Worm (Caenorhabditis elegans) whole organism, young adult: ENCODE results near the gene hsp-110.

Source experiments
- B0336.3 ChIP-seq: fragments of 200-800 bp; sonication (Bioruptor generic); IDR thresholded peaks from 2 replicates; pipeline ENCODE4 v1.3.6; 2022; ENCODE audit warnings: missing genetic modification characterization, missing compliant biosample characterization
- F39B2.1 ChIP-seq: fragments of 200-800 bp; sonication (Bioruptor generic); IDR thresholded peaks from 2 replicates; pipeline ENCODE4 v1.3.6; 2022; ENCODE audit warnings: missing genetic modification reagents, missing genetic modification characterization, missing compliant biosample characterization
- F55B11.4 ChIP-seq: sonication (generic microtip); optimal IDR thresholded peaks from 2 replicates; lab custom pipeline; 2016; ENCODE audit warnings: missing compliant biosample characterization, missing genetic modification characterization, borderline replicate concordance; ENCODE audit not compliant: insufficient read depth
- T26A5.8 ChIP-seq: sonication (generic microtip); optimal IDR thresholded peaks from 2 replicates; lab custom pipeline; 2016; ENCODE audit warnings: missing genetic modification characterization, missing compliant biosample characterization
- Y53G8AR.9 ChIP-seq: fragments of 200-800 bp; sonication (Bioruptor generic); conservative IDR thresholded peaks from 2 replicates; pipeline ENCODE4 v1.3.6; 2022; ENCODE audit warnings: missing genetic modification reagents, missing genetic modification characterization, missing compliant biosample characterization
- Y95B8A.8 ChIP-seq: fragments of 200-800 bp; sonication (Bioruptor generic); IDR thresholded peaks from 2 replicates; pipeline ENCODE4 v1.3.6; 2022; ENCODE audit warnings: missing genetic modification reagents, missing genetic modification characterization, missing compliant biosample characterization
- ZK185.1 ChIP-seq: sonication (generic microtip); optimal IDR thresholded peaks from 2 replicates; lab custom pipeline; 2016; ENCODE audit warnings: mild to moderate bottlenecking, missing genetic modification characterization, missing compliant biosample characterization; ENCODE audit not compliant: poor library complexity, severe bottlenecking
- ama-1 ChIP-seq, 3 experiments: fragments of 150-350 bp in 1 of 3; sonication (generic microtip) in 2 of 3; optimal IDR thresholded peaks; 2 replicates each; lab custom pipeline; 2014 to 2018; ENCODE audit warnings: missing biosample characterization in 2 of 3, missing genetic modification characterization in 2 of 3, missing genetic modification reagents in 2 of 3
- aptf-3 ChIP-seq: fragments of 200-800 bp; sonication (Bioruptor generic); IDR thresholded peaks from 2 replicates; pipeline ENCODE4 v1.3.6; 2022; ENCODE audit warnings: missing genetic modification characterization, missing compliant biosample characterization
- atf-7 ChIP-seq: sonication (generic microtip); optimal IDR thresholded peaks from 2 replicates; lab custom pipeline; 2017; ENCODE audit warnings: mild to moderate bottlenecking, missing genetic modification characterization, missing compliant biosample characterization
- cebp-2 ChIP-seq: fragments of 200-800 bp; sonication (Bioruptor generic); IDR thresholded peaks from 2 replicates; pipeline ENCODE4 v1.3.6; 2022; ENCODE audit warnings: missing genetic modification characterization, missing compliant biosample characterization
- ceh-100 ChIP-seq: fragments of 200-800 bp; sonication (Bioruptor generic); IDR thresholded peaks from 2 replicates; pipeline ENCODE4 v1.3.6; 2022; ENCODE audit warnings: missing genetic modification reagents, missing genetic modification characterization, missing compliant biosample characterization
- ceh-27 ChIP-seq: fragments of 200-800 bp; sonication (Bioruptor generic); optimal IDR thresholded peaks from 2 replicates; lab custom pipeline; 2018; ENCODE audit warnings: mild to moderate bottlenecking, missing genetic modification characterization, moderate library complexity, missing compliant biosample characterization
- ceh-40 ChIP-seq: fragments of 200-800 bp; sonication (Bioruptor generic); IDR thresholded peaks from 2 replicates; pipeline ENCODE4 v1.3.6; 2022; ENCODE audit warnings: missing genetic modification characterization, missing compliant biosample characterization
- ceh-79 ChIP-seq: sonication (generic microtip); optimal IDR thresholded peaks from 2 replicates; lab custom pipeline; 2017; ENCODE audit warnings: mild to moderate bottlenecking, missing genetic modification characterization, missing compliant biosample characterization
- chd-7 ChIP-seq: sonication (generic microtip); optimal IDR thresholded peaks from 2 replicates; lab custom pipeline; 2016; ENCODE audit warnings: mild to moderate bottlenecking, missing genetic modification characterization, moderate library complexity, missing compliant biosample characterization
- dpff-1 ChIP-seq: sonication (generic microtip); optimal IDR thresholded peaks from 2 replicates; lab custom pipeline; 2017; ENCODE audit warnings: mild to moderate bottlenecking, missing genetic modification characterization, missing compliant biosample characterization
- egl-44 ChIP-seq: fragments of 200-800 bp; sonication (Bioruptor generic); IDR thresholded peaks from 2 replicates; pipeline ENCODE4 v1.3.6; 2022; ENCODE audit warnings: missing genetic modification reagents, missing genetic modification characterization, missing compliant biosample characterization
- ets-4 ChIP-seq: fragments of 200-800 bp; sonication (Bioruptor generic); optimal IDR thresholded peaks from 2 replicates; lab custom pipeline; 2018; ENCODE audit warnings: mild to moderate bottlenecking, missing genetic modification characterization, missing compliant biosample characterization
- him-1 ChIP-seq: sonication (generic microtip); optimal IDR thresholded peaks from 2 replicates; lab custom pipeline; 2016; ENCODE audit warnings: missing genotype, missing genetic modification reagents, missing genetic modification characterization, missing compliant biosample characterization
- hlh-12 ChIP-seq: sonication (generic microtip); optimal IDR thresholded peaks from 2 replicates; lab custom pipeline; 2016; ENCODE audit warnings: missing genetic modification characterization, missing compliant biosample characterization
- hmg-20 ChIP-seq: fragments of 200-800 bp; sonication (Bioruptor generic); IDR thresholded peaks from 2 replicates; pipeline ENCODE4 v1.3.6; 2022; ENCODE audit warnings: missing genetic modification reagents, missing genetic modification characterization, missing compliant biosample characterization
- lin-40 ChIP-seq: sonication (generic microtip); optimal IDR thresholded peaks from 2 replicates; lab custom pipeline; 2016; ENCODE audit warnings: missing genetic modification characterization, mild to moderate bottlenecking, missing compliant biosample characterization, missing genotype, missing genetic modification reagents
- lin-54 ChIP-seq: fragments of 200-800 bp; sonication (Bioruptor generic); optimal IDR thresholded peaks from 2 replicates; lab custom pipeline; 2018; ENCODE audit warnings: mild to moderate bottlenecking, missing genetic modification characterization, missing compliant biosample characterization
- lir-1 ChIP-seq: fragments of 200-800 bp; sonication (Bioruptor generic); conservative IDR thresholded peaks from 2 replicates; pipeline ENCODE4 v1.3.6; 2022; ENCODE audit warnings: missing genetic modification reagents, missing genetic modification characterization, missing compliant biosample characterization
- madf-6 ChIP-seq: fragments of 200-800 bp; sonication (Bioruptor generic); IDR thresholded peaks from 2 replicates; pipeline ENCODE4 v1.3.6; 2022; ENCODE audit warnings: missing genetic modification reagents, missing genetic modification characterization, missing compliant biosample characterization
- mcd-1 ChIP-seq: fragments of 200-800 bp; sonication (Bioruptor generic); IDR thresholded peaks from 2 replicates; pipeline ENCODE4 v1.3.6; 2022; ENCODE audit warnings: missing genetic modification reagents, missing genetic modification characterization, missing compliant biosample characterization
- mes-4 ChIP-seq: sonication (generic microtip); optimal IDR thresholded peaks from 2 replicates; lab custom pipeline; 2016; ENCODE audit warnings: missing genotype, missing genetic modification characterization, missing compliant biosample characterization
- mxl-1 ChIP-seq: sonication (generic microtip); optimal IDR thresholded peaks from 2 replicates; lab custom pipeline; 2016; ENCODE audit warnings: missing genetic modification characterization, missing compliant biosample characterization
- nfya-2 ChIP-seq: fragments of 200-800 bp; sonication (Bioruptor generic); IDR thresholded peaks from 2 replicates; pipeline ENCODE4 v1.3.6; 2022; ENCODE audit warnings: missing genetic modification reagents, missing genetic modification characterization, missing compliant biosample characterization
- nfyb-1 ChIP-seq: fragments of 200-800 bp; sonication (Bioruptor generic); IDR thresholded peaks from 2 replicates; pipeline ENCODE4 v1.3.6; 2022; ENCODE audit warnings: missing genetic modification reagents, missing genetic modification characterization, missing compliant biosample characterization
- nhr-80 ChIP-seq: sonication (generic microtip); optimal IDR thresholded peaks from 2 replicates; lab custom pipeline; 2016; ENCODE audit warnings: missing genetic modification characterization, missing compliant biosample characterization
- pbrm-1 ChIP-seq: fragments of 200-800 bp; sonication (Bioruptor generic); IDR thresholded peaks from 2 replicates; pipeline ENCODE4 v1.3.6; 2022; ENCODE audit warnings: missing genetic modification reagents, missing genetic modification characterization, missing compliant biosample characterization
- repo-1 ChIP-seq: sonication (generic microtip); optimal IDR thresholded peaks from 2 replicates; lab custom pipeline; 2017; ENCODE audit warnings: mild to moderate bottlenecking, missing genetic modification characterization, missing compliant biosample characterization
- snpc-1.3 ChIP-seq: sonication (generic microtip); optimal IDR thresholded peaks from 2 replicates; lab custom pipeline; 2017; ENCODE audit warnings: missing genetic modification characterization, mild to moderate bottlenecking, missing compliant biosample characterization, antibody characterized with exemption, moderate library complexity, missing genotype, missing genetic modification reagents; ENCODE audit not compliant: insufficient read depth
- snpc-3.4 ChIP-seq: sonication (generic microtip); optimal IDR thresholded peaks from 2 replicates; lab custom pipeline; 2017; ENCODE audit warnings: missing genetic modification characterization, mild to moderate bottlenecking, missing compliant biosample characterization, antibody characterized with exemption, moderate library complexity, missing genotype, missing genetic modification reagents
- snpc-4 ChIP-seq, 5 experiments: fragments of 150-350 bp in 1 of 5; sonication (generic microtip) in 4 of 5; optimal IDR thresholded peaks; 2 replicates each; lab custom pipeline; 2014 to 2018; ENCODE audit warnings: missing genetic modification characterization in 5 of 5, missing biosample characterization in 3 of 5, antibody characterized with exemption in 2 of 5, mild to moderate bottlenecking in 2 of 5, missing compliant biosample characterization in 2 of 5, missing genotype in 2 of 5, moderate library complexity in 2 of 5, missing genetic modification reagents in 1 of 5
- tbp1 ChIP-seq: fragments of 200-800 bp; sonication (Bioruptor generic); optimal IDR thresholded peaks from 2 replicates; lab custom pipeline; 2018; ENCODE audit warnings: mild to moderate bottlenecking, missing genetic modification characterization, missing compliant biosample characterization
- zfh-2 ChIP-seq: fragments of 200-800 bp; sonication (Bioruptor generic); conservative IDR thresholded peaks from 2 replicates; pipeline ENCODE4 v1.3.6; 2022; ENCODE audit warnings: missing genetic modification reagents, missing genetic modification characterization, missing compliant biosample characterization
- zim-3 ChIP-seq: sonication (generic microtip); optimal IDR thresholded peaks from 2 replicates; lab custom pipeline; 2017; ENCODE audit warnings: mild to moderate bottlenecking, missing genetic modification characterization, moderate library complexity, missing compliant biosample characterization
- ztf-26 ChIP-seq: sonication (generic microtip); optimal IDR thresholded peaks from 2 replicates; lab custom pipeline; 2017; ENCODE audit warnings: missing genetic modification characterization, missing compliant biosample characterization

Gene hsp-110

ce11 chrIII:8446061-8446460, 648 bp downstream of the hsp-110 start:
- TF ChIP-seq madf-6 (GFP tag; lab: Robert Waterston, UW) (0 out of 2 replicates have a peak, but pooled peaks have one; percentile 51), zim-3 (tag; lab: Kevin White, UChicago) (peak; percentile 24), Y53G8AR.9 (GFP tag; lab: Robert Waterston, UW) (peak; percentile 70), snpc-3.4 (no peak), ceh-100 (GFP tag; lab: Robert Waterston, UW) (0 out of 2 replicates have a peak, but pooled peaks have one; percentile 19), lin-54 (GFP tag; lab: Kevin White, UChicago) (peak; percentile 61), cebp-2 (GFP tag; lab: Robert Waterston, UW) (peak; percentile 76; the same call in 1 of the 2 replicates), hlh-12 (tag; lab: Kevin White, UChicago) (no peak), egl-44 (GFP tag; lab: Robert Waterston, UW) (0 out of 2 replicates have a peak, but pooled peaks have one; percentile 18), nfyb-1 (0 out of 2 replicates have a peak, but pooled peaks have one; percentile 22), B0336.3 (GFP tag; lab: Robert Waterston, UW) (0 out of 2 replicates have a peak, but pooled peaks have one; percentile 2), tbp1 (no peak), Y95B8A.8 (GFP tag; lab: Robert Waterston, UW) (no peak), F39B2.1 (GFP tag; lab: Robert Waterston, UW) (peak; percentile 61; the same call in 1 of the 2 replicates)

- TF ChIP-seq mxl-1 (no peak), B0336.3 (GFP tag; lab: Robert Waterston, UW) (0 out of 2 replicates have a peak, but pooled peaks have one; percentile 17), snpc-1.3 (tag; lab: Kevin White, UChicago) (no peak), F55B11.4 (tag; lab: Kevin White, UChicago) (peak; percentile 32), repo-1 (tag; lab: Kevin White, UChicago) (peak; percentile 9), Y95B8A.8 (GFP tag; lab: Robert Waterston, UW) (0 out of 2 replicates have a peak, but pooled peaks have one; percentile 33), zfh-2 (peak; percentile 56)
Measured at ce11 chrIII:8444433-8445090, 2.1 kb downstream of the hsp-110 start.

- TF ChIP-seq ztf-26 (tag; lab: Kevin White, UChicago) (peak; percentile 87), dpff-1 (tag; lab: Kevin White, UChicago) (peak; percentile 99), him-1 (tag; lab: Kevin White, UChicago) (peak; percentile 33), chd-7 (tag; lab: Kevin White, UChicago) (peak; percentile 91), lin-40 (tag; lab: Kevin White, UChicago) (peak; percentile 36), T26A5.8 (tag; lab: Kevin White, UChicago) (peak; percentile 77), mcd-1 (peak; percentile 57; the same call in 1 of the 2 replicates), mes-4 (tag; lab: Kevin White, UChicago) (no peak), aptf-3 (GFP tag; lab: Robert Waterston, UW) (no peak), pbrm-1 (GFP tag; lab: Robert Waterston, UW) (peak; percentile 85), lir-1 (no peak), ama-1 (optimal IDR thresholded peaks at IDR 0.05; lab: Kevin White, UChicago) (peak; percentile 87), ama-1 (GFP tag; optimal IDR thresholded peaks at IDR 0.05; lab: Kevin White, UChicago) (peak; percentile 72 to 82), ets-4 (peak; percentile 64), ZK185.1 (tag; lab: Kevin White, UChicago) (peak; percentile 27), ceh-100 (GFP tag; lab: Robert Waterston, UW) (peak; percentile 22; the same call in 1 of the 2 replicates), nfya-2 (GFP tag; lab: Robert Waterston, UW) (0 out of 2 replicates have a peak, but pooled peaks have one; percentile 57), ceh-40 (GFP tag; lab: Robert Waterston, UW) (0 out of 2 replicates have a peak, but pooled peaks have one; percentile 61), nhr-80 (tag; lab: Kevin White, UChicago) (peak; percentile 44), snpc-1.3 (tag; lab: Kevin White, UChicago) (peak; percentile 26), ceh-79 (tag; lab: Kevin White, UChicago) (peak; percentile 96), repo-1 (tag; lab: Kevin White, UChicago) (peak; percentile 96), snpc-4 (GFP tag; optimal IDR thresholded peaks at IDR 0.05; lab: Kevin White, UChicago) (peak; percentile 21), snpc-4 (tag; optimal IDR thresholded peaks at IDR 0.05; lab: Kevin White, UChicago) (peak in 2 of 4 experiments; percentile 37 to 77), atf-7 (peak; percentile 91), Y53G8AR.9 (GFP tag; lab: Robert Waterston, UW) (peak; percentile 93), hmg-20 (GFP tag; lab: Robert Waterston, UW) (no peak), ceh-27 (GFP tag; lab: Kevin White, UChicago) (peak; percentile 67)
Measured at ce11 chrIII:8443557-8444131, 3.1 kb downstream of the hsp-110 start, which contains the start of gene ufbp-1. Gene ufbp-1, minus strand, starts transcription at chrIII:8443607.
